Worm (Caenorhabditis elegans) whole organism, L3 larva: ENCODE results near the gene Y67D8C.6.

Experiments
- ceh-82 ChIP-seq: fragments of 150-350 bp; optimal IDR thresholded peaks from 2 replicates; lab custom pipeline; 2014; ENCODE audit warnings: missing biosample characterization, missing genetic modification characterization
- lin-39 ChIP-seq: fragments of 150-350 bp; optimal IDR thresholded peaks from 2 replicates; lab custom pipeline; 2018; ENCODE audit warnings: missing biosample characterization, missing genetic modification reagents, missing genetic modification characterization
- nhr-12 ChIP-seq: fragments of 150-350 bp; optimal IDR thresholded peaks from 2 replicates; lab custom pipeline; 2014; ENCODE audit warnings: missing biosample characterization, missing genetic modification characterization
- nhr-23 ChIP-seq: fragments of 150-350 bp; optimal IDR thresholded peaks from 2 replicates; lab custom pipeline; 2014; ENCODE audit warnings: missing biosample characterization, missing genetic modification reagents, missing genetic modification characterization

DNA sequence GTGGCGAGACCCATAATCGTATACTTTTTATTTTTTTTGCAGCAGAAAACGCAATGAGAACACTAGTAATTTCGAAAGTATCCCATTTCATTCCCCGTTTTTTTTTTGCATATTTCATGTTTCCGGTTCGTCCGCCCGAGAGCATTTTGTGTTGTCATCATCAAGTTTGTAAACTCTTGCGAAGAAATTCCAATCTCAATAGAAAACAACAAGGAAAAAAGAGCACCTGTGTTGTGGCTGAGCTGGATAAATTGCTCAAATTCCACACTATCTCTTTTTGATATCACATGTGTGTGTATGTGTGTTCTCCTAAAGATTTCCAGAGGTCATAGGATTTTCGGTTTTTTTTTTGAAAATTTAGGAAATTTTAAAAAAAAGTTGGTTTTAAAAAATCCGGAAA is 31.2 kb downstream of the Y67D8C.6 start:
- TF ChIP-seq nhr-12 (tag; lab: Kevin White, UChicago) = no peak
- no peak for TF ChIP-seq lin-39 (tag; lab: Kevin White, UChicago)
- no peak for TF ChIP-seq nhr-23 (tag; lab: Kevin White, UChicago)
- no peak for TF ChIP-seq ceh-82 (tag; lab: Kevin White, UChicago)
